Worm (Caenorhabditis elegans): ENCODE results near the gene Y105C5B.18.

The Y105C5B.18 gene

ce11 chrIV:15931176-15931575, 33.2 kb upstream of the Y105C5B.18 start (continued):
- no peak for TF ChIP-seq nhr-77 (tag; optimal IDR thresholded peaks at IDR 0.05)
- TF ChIP-seq mdl-1 (tag; optimal IDR thresholded peaks at IDR 0.05) = peak in 1 of 2 experiments; percentile 44
- peak; percentile 39; the same call in 1 of the 2 replicates for TF ChIP-seq tra-1 (GFP tag; IDR thresholded peaks at IDR 0.05)
- TF ChIP-seq arid-1 (GFP tag; conservative IDR thresholded peaks at IDR 0.05) = peak; percentile 50; the same call in 1 of the 2 replicates
- TF ChIP-seq dmd-8 (GFP tag; IDR thresholded peaks at IDR 0.05) = peak; percentile 88
- peak; percentile 73 for TF ChIP-seq vab-7 (GFP tag; IDR thresholded peaks at IDR 0.05)
- peak; percentile 68 for TF ChIP-seq zfp-3 (GFP tag; conservative IDR thresholded peaks at IDR 0.05)
- no peak for TF ChIP-seq Y75B8A.6 (GFP tag; IDR thresholded peaks at IDR 0.05)
- peak; percentile 72 for TF ChIP-seq duxl-1 (tag; optimal IDR thresholded peaks at IDR 0.05; ENCODE audit: poor library complexity)
- TF ChIP-seq lin-29 (GFP tag; IDR thresholded peaks at IDR 0.05) = 0 out of 2 replicates have a peak, but pooled peaks have one; percentile 59
- peak; percentile 62; the same call in 1 of the 2 replicates for TF ChIP-seq mdt-29 (GFP tag; IDR thresholded peaks at IDR 0.05)
- no peak for TF ChIP-seq ama-1 (optimal IDR thresholded peaks at IDR 0.05)
- no peak for TF ChIP-seq ztf-11 (tag; optimal IDR thresholded peaks at IDR 0.05)
- peak; percentile 37; the same call in 1 of the 2 replicates for TF ChIP-seq dmd-9 (GFP tag; IDR thresholded peaks at IDR 0.05)
- TF ChIP-seq ceh-44 (GFP tag; IDR thresholded peaks at IDR 0.05) = peak; percentile 48; the same call in 1 of the 2 replicates
- TF ChIP-seq aha-1 (tag) = peak; percentile 96
- peak; percentile 34 to 59; a peak in 1 of 4 replicates for TF ChIP-seq madf-5 (GFP tag; IDR thresholded peaks at IDR 0.05)
- TF ChIP-seq mxl-3 (GFP tag; optimal IDR thresholded peaks at IDR 0.05) = peak; percentile 72
- peak; percentile 73 for TF ChIP-seq T26A8.4 (GFP tag; IDR thresholded peaks at IDR 0.05)
- TF ChIP-seq nhr-76 (tag; optimal IDR thresholded peaks at IDR 0.05) = no peak

- TF ChIP-seq lin-29 (GFP tag; IDR thresholded peaks at IDR 0.05) = peak; percentile 53; the same call in 1 of the 2 replicates
- 0 out of 2 replicates have a peak, but pooled peaks have one; percentile 37 for TF ChIP-seq mdt-29 (GFP tag; IDR thresholded peaks at IDR 0.05)
- TF ChIP-seq ZK546.5 (tag; optimal IDR thresholded peaks at IDR 0.05) = no peak
- TF ChIP-seq vab-7 (GFP tag; IDR thresholded peaks at IDR 0.05) = peak; percentile 75; the same call in 1 of the 2 replicates
- TF ChIP-seq nhr-10 (tag; optimal IDR thresholded peaks at IDR 0.05) = no peak
- TF ChIP-seq mxl-3 (GFP tag; optimal IDR thresholded peaks at IDR 0.05) = peak; percentile 52
- peak; percentile 21 for TF ChIP-seq hlh-11 (tag; optimal IDR thresholded peaks at IDR 0.05)
- no peak for TF ChIP-seq unc-130 (GFP tag; optimal IDR thresholded peaks at IDR 0.05)
- peak; percentile 81 for TF ChIP-seq T26A8.4 (GFP tag; IDR thresholded peaks at IDR 0.05)
- TF ChIP-seq Y105C5A.15 (GFP tag; IDR thresholded peaks at IDR 0.05) = 0 out of 2 replicates have a peak, but pooled peaks have one; percentile 46
- TF ChIP-seq ctbp-1 (GFP tag; IDR thresholded peaks at IDR 0.05) = peak; percentile 67
- TF ChIP-seq tra-1 (GFP tag; IDR thresholded peaks at IDR 0.05) = peak; percentile 77
- peak; percentile 65; the same call in 1 of the 2 replicates for TF ChIP-seq madf-9 (GFP tag; conservative IDR thresholded peaks at IDR 0.05)
- TF ChIP-seq arid-1 (GFP tag; conservative IDR thresholded peaks at IDR 0.05) = peak; percentile 80
- TF ChIP-seq snpc-4 (tag; optimal IDR thresholded peaks at IDR 0.05) = no peak
- TF ChIP-seq mes-2 (tag; optimal IDR thresholded peaks at IDR 0.05; ENCODE audit: poor library complexity, severe bottlenecking) = peak; percentile 73
- 0 out of 2 replicates have a peak, but pooled peaks have one; percentile 45 for TF ChIP-seq zip-11 (GFP tag; IDR thresholded peaks at IDR 0.05)
- TF ChIP-seq unc-62 (GFP tag; optimal IDR thresholded peaks at IDR 0.05 in 1 of 2) = no peak
- TF ChIP-seq unc-62 (tag; optimal IDR thresholded peaks at IDR 0.05) = no peak
- no peak for TF ChIP-seq ztf-7 (tag; optimal IDR thresholded peaks at IDR 0.05)
- TF ChIP-seq Y75B8A.6 (GFP tag; IDR thresholded peaks at IDR 0.05) = peak; percentile 81; the same call in 1 of the 2 replicates
- TF ChIP-seq hif-1 (tag; optimal IDR thresholded peaks at IDR 0.05) = peak; percentile 6 to 19
- peak; percentile 68 for TF ChIP-seq nhr-102 (tag; optimal IDR thresholded peaks at IDR 0.05)
- TF ChIP-seq hlh-30 (tag; optimal IDR thresholded peaks at IDR 0.05; ENCODE audit: insufficient read depth) = peak; percentile 87
- peak; percentile 63 for TF ChIP-seq spr-1 (tag; optimal IDR thresholded peaks at IDR 0.05)
- peak; percentile 68; the same call in 1 of the 2 replicates for TF ChIP-seq daf-19 (GFP tag; conservative IDR thresholded peaks at IDR 0.05)
- peak; percentile 77 for TF ChIP-seq saeg-2 (GFP tag; IDR thresholded peaks at IDR 0.05)
- peak; percentile 33 for TF ChIP-seq nhr-48 (tag; optimal IDR thresholded peaks at IDR 0.05)
- peak; percentile 44; the same call in 1 of the 2 replicates for TF ChIP-seq mxl-2 (GFP tag; conservative IDR thresholded peaks at IDR 0.05)
- peak; percentile 62; the same call in 1 of the 2 replicates for TF ChIP-seq nhr-42 (GFP tag; IDR thresholded peaks at IDR 0.05)
- TF ChIP-seq dve-1 (tag; optimal IDR thresholded peaks at IDR 0.05; ENCODE audit: insufficient read depth) = peak; percentile 9
- TF ChIP-seq nhr-77 (tag; optimal IDR thresholded peaks at IDR 0.05) = no peak
- peak; percentile 61; the same call in 1 of the 2 replicates for TF ChIP-seq php-3 (GFP tag; IDR thresholded peaks at IDR 0.05)
- peak; percentile 84 for TF ChIP-seq F26F4.8 (GFP tag; conservative IDR thresholded peaks at IDR 0.05)
- peak; percentile 19 for TF ChIP-seq zfp-2 (tag; optimal IDR thresholded peaks at IDR 0.05)
- peak; percentile 66 for TF ChIP-seq lir-3 (tag; optimal IDR thresholded peaks at IDR 0.05)
These were observed 32.6 kb upstream of the Y105C5B.18 start for ce11 chrIV:15931833-15932232.

Data from whole organism, L4 larva.